Worm (Caenorhabditis elegans): ENCODE results near the gene mop-25.1.

mop-25.1 gene

ce11 chrX:3974160-3974559 is 37.9 kb upstream of the mop-25.1 start:
- TF ChIP-seq scrt-1 (GFP tag; IDR thresholded peaks at IDR 0.05) (no peak), ceh-36 (tag; optimal IDR thresholded peaks at IDR 0.05) (no peak)

ce11 chrX:3976755-3977154 is 35.3 kb upstream of the mop-25.1 start:
- TF ChIP-seq F13C5.2 (tag; optimal IDR thresholded peaks at IDR 0.05), result no peak
- no peak for TF ChIP-seq flt-1 (GFP tag; IDR thresholded peaks at IDR 0.05)
- TF ChIP-seq ama-1 (optimal IDR thresholded peaks at IDR 0.05), result no peak

ce11 chrX:3977271-3977670 is 34.7 kb upstream of the mop-25.1 start:
- no peak for TF ChIP-seq tbx-11 (GFP tag; IDR thresholded peaks at IDR 0.05)
- no peak for TF ChIP-seq ama-1 (optimal IDR thresholded peaks at IDR 0.05)
- no peak for TF ChIP-seq tra-4 (tag; optimal IDR thresholded peaks at IDR 0.05)
- TF ChIP-seq ets-7 (tag; optimal IDR thresholded peaks at IDR 0.05), result no peak
- TF ChIP-seq ceh-13 (GFP tag; optimal IDR thresholded peaks at IDR 0.05), result no peak
- no peak for TF ChIP-seq scrt-1 (GFP tag; IDR thresholded peaks at IDR 0.05)
- TF ChIP-seq F13C5.2 (tag; optimal IDR thresholded peaks at IDR 0.05), result no peak
- no peak for TF ChIP-seq hmg-4 (GFP tag; optimal IDR thresholded peaks at IDR 0.05)
- TF ChIP-seq hnd-1 (tag; optimal IDR thresholded peaks at IDR 0.05), result no peak
- no peak for TF ChIP-seq B0310.2 (tag; optimal IDR thresholded peaks at IDR 0.05)

- no peak for TF ChIP-seq sea-1 (GFP tag; conservative IDR thresholded peaks at IDR 0.05)
- no peak for TF ChIP-seq scrt-1 (GFP tag; IDR thresholded peaks at IDR 0.05)
- TF ChIP-seq hmg-4 (GFP tag; optimal IDR thresholded peaks at IDR 0.05), result no peak
Measured at ce11 chrX:3979146-3979545, 32.9 kb upstream of the mop-25.1 start.

ce11 chrX:3982370-3982769 is 29.6 kb upstream of the mop-25.1 start:
- TF ChIP-seq flt-1 (GFP tag; IDR thresholded peaks at IDR 0.05) (no peak), scrt-1 (GFP tag; IDR thresholded peaks at IDR 0.05) (no peak), tra-4 (tag; optimal IDR thresholded peaks at IDR 0.05) (no peak), ets-7 (tag; optimal IDR thresholded peaks at IDR 0.05) (no peak), ceh-13 (GFP tag; optimal IDR thresholded peaks at IDR 0.05) (no peak), hnd-1 (tag; optimal IDR thresholded peaks at IDR 0.05) (no peak), ceh-36 (tag; optimal IDR thresholded peaks at IDR 0.05) (no peak), hmg-4 (GFP tag; optimal IDR thresholded peaks at IDR 0.05) (no peak), B0310.2 (tag; optimal IDR thresholded peaks at IDR 0.05) (no peak), aly-1 (tag; optimal IDR thresholded peaks at IDR 0.05) (no peak)

ce11 chrX:3988575-3988974 is 23.4 kb upstream of the mop-25.1 start:
- TF ChIP-seq ets-7 (tag; optimal IDR thresholded peaks at IDR 0.05), result no peak
- TF ChIP-seq ceh-13 (GFP tag; optimal IDR thresholded peaks at IDR 0.05), result no peak
- TF ChIP-seq pes-1 (GFP tag; IDR thresholded peaks at IDR 0.05), result no peak
- TF ChIP-seq flt-1 (GFP tag; IDR thresholded peaks at IDR 0.05), result no peak
- TF ChIP-seq hnd-1 (tag; optimal IDR thresholded peaks at IDR 0.05), result no peak
- no peak for TF ChIP-seq B0310.2 (tag; optimal IDR thresholded peaks at IDR 0.05)
- no peak for TF ChIP-seq aly-1 (tag; optimal IDR thresholded peaks at IDR 0.05)
- TF ChIP-seq ama-1 (optimal IDR thresholded peaks at IDR 0.05), result no peak
- TF ChIP-seq tbx-37 (GFP tag; conservative IDR thresholded peaks at IDR 0.05), result no peak
- no peak for TF ChIP-seq tra-4 (tag; optimal IDR thresholded peaks at IDR 0.05)
- no peak for TF ChIP-seq scrt-1 (GFP tag; IDR thresholded peaks at IDR 0.05)
- no peak for TF ChIP-seq tbx-11 (GFP tag; IDR thresholded peaks at IDR 0.05)
- TF ChIP-seq F13C5.2 (tag; optimal IDR thresholded peaks at IDR 0.05), result no peak
- TF ChIP-seq hmbx-1 (tag; optimal IDR thresholded peaks at IDR 0.05), result no peak
- no peak for TF ChIP-seq ceh-36 (tag; optimal IDR thresholded peaks at IDR 0.05)
- no peak for TF ChIP-seq hmg-4 (GFP tag; optimal IDR thresholded peaks at IDR 0.05)
- no peak for TF ChIP-seq sea-1 (GFP tag; conservative IDR thresholded peaks at IDR 0.05)

- TF ChIP-seq tbx-11 (GFP tag; IDR thresholded peaks at IDR 0.05) (no peak), flt-1 (GFP tag; IDR thresholded peaks at IDR 0.05) (no peak)
Measured at ce11 chrX:3990495-3990894, 21.5 kb upstream of the mop-25.1 start.

ce11 chrX:3990941-3991340 is 21.1 kb upstream of the mop-25.1 start:
- TF ChIP-seq ceh-36 (tag; optimal IDR thresholded peaks at IDR 0.05) (no peak), pes-1 (GFP tag; IDR thresholded peaks at IDR 0.05) (no peak)

- TF ChIP-seq hnd-1 (tag; optimal IDR thresholded peaks at IDR 0.05), result no peak
- no peak for TF ChIP-seq aly-1 (tag; optimal IDR thresholded peaks at IDR 0.05)
- no peak for TF ChIP-seq ets-7 (tag; optimal IDR thresholded peaks at IDR 0.05)
- TF ChIP-seq tra-4 (tag; optimal IDR thresholded peaks at IDR 0.05), result no peak
- no peak for TF ChIP-seq F13C5.2 (tag; optimal IDR thresholded peaks at IDR 0.05)
- no peak for TF ChIP-seq ceh-36 (tag; optimal IDR thresholded peaks at IDR 0.05)
- no peak for TF ChIP-seq hmbx-1 (tag; optimal IDR thresholded peaks at IDR 0.05)
- TF ChIP-seq flt-1 (GFP tag; IDR thresholded peaks at IDR 0.05), result no peak
- TF ChIP-seq tbx-37 (GFP tag; conservative IDR thresholded peaks at IDR 0.05), result no peak
- TF ChIP-seq B0310.2 (tag; optimal IDR thresholded peaks at IDR 0.05), result no peak
- TF ChIP-seq sea-1 (GFP tag; conservative IDR thresholded peaks at IDR 0.05), result no peak
- no peak for TF ChIP-seq tbx-11 (GFP tag; IDR thresholded peaks at IDR 0.05)
- no peak for TF ChIP-seq hmg-4 (GFP tag; optimal IDR thresholded peaks at IDR 0.05)
- no peak for TF ChIP-seq ceh-13 (GFP tag; optimal IDR thresholded peaks at IDR 0.05)
- TF ChIP-seq ama-1 (optimal IDR thresholded peaks at IDR 0.05), result no peak
Measured at ce11 chrX:3991652-3992051, 20.4 kb upstream of the mop-25.1 start.

Data from whole organism, early embryonic.